Fruit fly (Drosophila melanogaster) S2 (cell line): ENCODE data around the gene CG14151.

ENCODE experiments used
- CG8478 ChIP-seq: fragments of >200 bp; optimal IDR thresholded peaks from 2 replicates; lab custom pipeline; 2018
- CTCF ChIP-seq, 2 experiments: fragments of >200 bp; optimal IDR thresholded peaks; 2 replicates each; lab custom pipeline; 2018

Gene CG14151

dm6 chr3L:10630885-10631359, 2.6 kb upstream of the CG14151 start, which contains the start of the genes CG42535, CG34001 and hay:
TSS of gene CG42535 (minus strand) at chr3L:10630935.
TSS of gene CG34001 (plus strand) at chr3L:10631079.
TSS of gene hay (plus strand) at chr3L:10631079.
- TF ChIP-seq CTCF (optimal IDR thresholded peaks at IDR 0.05; lab: Kevin White, UChicago) (peak; percentile 24 to 36), CG8478 (lab: Kevin White, UChicago) (no peak)

DNA sequence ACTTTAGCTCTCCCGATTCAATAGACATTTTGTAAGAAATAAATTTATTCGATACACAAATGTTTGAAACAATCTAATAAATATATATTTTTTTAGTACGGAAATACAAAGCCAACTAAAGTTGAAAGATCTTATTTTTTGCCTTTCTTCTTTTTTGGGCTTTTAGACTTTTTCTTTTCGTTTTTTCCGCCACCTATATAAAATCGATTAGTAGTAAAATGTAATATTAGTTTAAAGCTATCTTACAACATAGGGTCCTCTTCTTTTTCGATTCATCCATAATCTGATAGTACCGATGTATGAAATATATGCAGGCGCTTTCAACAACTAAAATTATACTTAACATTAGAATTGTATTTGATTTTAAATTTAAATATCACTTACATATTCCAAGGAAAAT, 1.7 kb upstream of the CG14151 start, which contains the start of gene CG42536:
Gene CG42536, minus strand, starts transcription at position 101 of the 400 bp plus-strand sequence.
- TF ChIP-seq CTCF (optimal IDR thresholded peaks at IDR 0.05; lab: Kevin White, UChicago) (no peak), CG8478 (lab: Kevin White, UChicago) (no peak)

dm6 chr3L:10626199-10626598, 2.1 kb downstream of the CG14151 start, which contains the start of gene CG34238:
TSS of gene CG34238 (plus strand) at chr3L:10626499.
- TF ChIP-seq CTCF (optimal IDR thresholded peaks at IDR 0.05; lab: Kevin White, UChicago) (no peak), CG8478 (lab: Kevin White, UChicago) (no peak)

DNA sequence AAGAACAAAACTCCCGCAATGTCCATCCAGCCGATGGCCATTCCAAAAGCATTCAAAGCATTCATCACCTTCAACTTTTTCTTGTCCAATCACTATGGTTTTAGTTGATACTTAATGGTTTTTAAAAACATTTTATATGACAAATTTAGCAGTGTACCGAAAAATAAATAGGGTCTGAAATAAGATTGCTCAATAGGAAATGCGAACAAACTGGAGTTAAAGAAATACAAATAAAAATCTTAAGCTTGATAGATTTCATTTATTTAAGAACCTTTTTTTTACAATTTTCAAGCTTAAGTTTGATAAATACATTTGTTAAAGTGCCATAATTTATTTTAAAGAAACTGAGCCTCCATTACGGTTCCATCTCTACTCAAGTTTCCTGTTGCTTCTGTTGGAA, 2.8 kb downstream of the CG14151 start, which contains the start of gene CG43127:
Gene CG43127, minus strand, starts transcription at position 101 of the 400 bp plus-strand sequence.
- TF ChIP-seq CTCF (optimal IDR thresholded peaks at IDR 0.05; lab: Kevin White, UChicago) (no peak), CG8478 (lab: Kevin White, UChicago) (no peak)

DNA sequence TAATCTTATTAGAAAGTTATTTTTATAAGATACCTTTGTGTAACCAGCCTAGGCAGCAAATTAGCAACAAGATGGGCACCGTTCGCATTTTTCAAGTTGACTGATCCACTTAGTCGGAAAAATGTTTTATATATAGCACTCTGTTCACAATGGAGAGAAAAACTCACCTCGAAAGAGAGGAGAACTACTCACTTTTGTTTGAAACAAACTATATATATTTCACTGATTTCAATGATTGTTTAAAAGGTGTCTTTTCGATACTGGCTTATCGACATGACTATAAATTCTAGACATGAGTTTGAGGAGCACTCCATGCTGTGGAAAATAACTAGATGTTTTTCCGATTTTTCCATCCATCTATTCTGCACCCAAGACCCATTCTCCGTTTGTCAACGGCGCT, 4.8 kb downstream of the CG14151 start, which contains the start of gene CG42521:
Gene CG42521, minus strand, starts transcription at position 101 of the 400 bp plus-strand sequence.
- TF ChIP-seq CTCF (optimal IDR thresholded peaks at IDR 0.05; lab: Kevin White, UChicago) (no peak), CG8478 (lab: Kevin White, UChicago) (no peak)

- TF ChIP-seq CTCF (optimal IDR thresholded peaks at IDR 0.05; lab: Kevin White, UChicago): no peak
Observed at dm6 chr3L:10599512-10599911, 28.8 kb downstream of the CG14151 start.

dm6 chr3L:10584965-10585364, 43.3 kb downstream of the CG14151 start:
- TF ChIP-seq CG8478 (lab: Kevin White, UChicago) (no peak), CTCF (optimal IDR thresholded peaks at IDR 0.05; lab: Kevin White, UChicago) (no peak)

DNA sequence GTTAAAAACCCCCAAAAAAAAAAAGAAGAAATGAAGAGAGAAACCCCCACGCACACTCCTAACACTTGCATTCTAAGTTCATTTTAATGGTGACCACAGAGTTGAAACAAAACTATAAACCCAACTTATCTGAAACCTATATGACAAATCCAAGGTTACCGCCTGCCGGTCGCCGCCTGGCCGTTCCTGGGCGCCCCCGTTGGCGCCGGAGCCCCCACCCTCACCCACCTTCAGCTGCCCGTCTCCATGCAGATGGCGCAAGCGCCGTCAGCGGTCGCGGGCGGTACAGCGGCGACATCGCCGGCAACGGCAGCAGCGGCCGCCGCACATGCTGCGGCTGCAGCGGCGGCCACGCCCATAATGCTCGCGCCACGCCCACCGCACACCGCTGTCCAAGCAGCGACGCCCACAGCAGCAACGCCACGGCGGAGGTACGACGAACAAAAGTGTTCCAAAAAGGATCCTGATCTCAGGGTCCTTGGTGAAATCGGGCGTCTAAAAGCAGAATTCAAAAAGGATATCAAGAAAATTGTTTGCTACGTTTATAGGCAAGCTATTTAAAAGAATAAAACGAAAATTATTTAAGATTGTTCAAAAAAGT, 46.5 kb downstream of the CG14151 start:
- no peak for TF ChIP-seq CG8478 (lab: Kevin White, UChicago)
- no peak for TF ChIP-seq CTCF (optimal IDR thresholded peaks at IDR 0.05; lab: Kevin White, UChicago)
